Worm (Caenorhabditis elegans): ENCODE measurements around the gene F43C9.1.

- TF ChIP-seq dao-5 (tag; optimal IDR thresholded peaks at IDR 0.05) (no peak), him-1 (tag; optimal IDR thresholded peaks at IDR 0.05) (no peak)
These were observed 47.6 kb downstream of the F43C9.1 start for ce11 chrX:4840653-4841052.

Measured in whole organism, L4/young adult.